Worm (Caenorhabditis elegans) whole organism, L1 larva: ENCODE measurements around the gene T20B3.1.

ENCODE experiments used
- aha-1 ChIP-seq: fragments of 150-350 bp; optimal IDR thresholded peaks from 2 replicates; lab custom pipeline; 2014; ENCODE audit warnings: missing biosample characterization, missing genetic modification characterization
- blmp-1 ChIP-seq: fragments of 150-350 bp; optimal IDR thresholded peaks from 2 replicates; lab custom pipeline; 2014; ENCODE audit warnings: missing biosample characterization, missing genetic modification characterization
- dpl-1 ChIP-seq, 3 experiments: fragments of 150-350 bp in 2 of 3; sonication (generic microtip) in 1 of 3; optimal IDR thresholded peaks; 2 replicates each; lab custom pipeline; 2014 to 2017; ENCODE audit warnings: missing biosample characterization in 3 of 3, missing genetic modification characterization in 3 of 3, missing genetic modification reagents in 3 of 3
- fkh-10 ChIP-seq: sonication (generic microtip); optimal IDR thresholded peaks from 2 replicates; lab custom pipeline; 2017; ENCODE audit warnings: missing biosample characterization, missing genetic modification reagents, missing genetic modification characterization
- fos-1 ChIP-seq: fragments of 150-350 bp; optimal IDR thresholded peaks from 2 replicates; lab custom pipeline; 2014; ENCODE audit warnings: missing biosample characterization, missing genetic modification characterization
- nhr-11 ChIP-seq: fragments of 150-350 bp; optimal IDR thresholded peaks from 2 replicates; lab custom pipeline; 2014; ENCODE audit warnings: missing biosample characterization, missing genetic modification characterization
- nhr-12 ChIP-seq: sonication (generic microtip); optimal IDR thresholded peaks from 2 replicates; lab custom pipeline; 2017; ENCODE audit warnings: missing biosample characterization, missing genetic modification characterization
- snpc-4 ChIP-seq: fragments of 150-350 bp; optimal IDR thresholded peaks from 2 replicates; lab custom pipeline; 2014; ENCODE audit warnings: missing biosample characterization, missing genetic modification characterization
- unc-62 ChIP-seq: fragments of 150-350 bp; optimal IDR thresholded peaks from 2 replicates; lab custom pipeline; 2014; ENCODE audit warnings: missing biosample characterization, missing genetic modification reagents, missing genetic modification characterization
- ztf-11 ChIP-seq, 2 experiments: sonication (generic microtip); optimal IDR thresholded peaks; 2 replicates each; lab custom pipeline; 2016 to 2017; ENCODE audit warnings: missing genetic modification characterization in 2 of 2, missing biosample characterization in 1 of 2, missing compliant biosample characterization in 1 of 2

DNA sequence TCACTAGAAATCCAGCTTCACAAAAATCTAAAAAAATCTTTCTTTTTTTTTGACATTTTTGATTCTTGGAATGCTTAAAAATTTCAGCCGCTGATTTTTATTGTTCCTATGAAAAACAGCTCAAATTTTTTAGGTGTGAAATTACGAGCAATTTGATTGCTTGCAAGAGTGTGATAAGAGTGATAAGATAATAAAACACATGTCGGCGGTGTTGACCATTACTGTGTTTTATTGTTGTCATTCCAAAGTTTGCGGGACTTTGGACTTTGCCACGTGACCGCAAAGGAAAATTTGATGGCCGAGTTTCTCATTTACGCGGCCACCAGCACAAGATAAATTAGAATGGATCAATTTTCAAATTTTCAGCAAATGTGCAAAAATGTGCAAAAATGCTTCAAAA lies 1.3 kb downstream of the T20B3.1 start:
- TF ChIP-seq dpl-1 (GFP tag; optimal IDR thresholded peaks at IDR 0.05; lab: Kevin White, UChicago) (peak in 1 of 3 experiments; percentile 18), blmp-1 (tag; lab: Kevin White, UChicago) (no peak), aha-1 (tag; lab: Kevin White, UChicago) (no peak), unc-62 (GFP tag; lab: Kevin White, UChicago) (no peak), ztf-11 (tag; optimal IDR thresholded peaks at IDR 0.05; lab: Kevin White, UChicago) (no peak), nhr-11 (tag; lab: Kevin White, UChicago) (no peak), fos-1 (no peak), fkh-10 (GFP tag; lab: Kevin White, UChicago) (no peak), snpc-4 (tag; lab: Kevin White, UChicago) (no peak), nhr-12 (tag; lab: Kevin White, UChicago) (no peak)
